Fruit fly (Drosophila melanogaster) whole organism, embryonic: Measurements from ENCODE around the gene CG14694.

Source experiments
- Ada2b ChIP-seq: fragments of 200-800 bp; sonication (Bioruptor generic); IDR thresholded peaks from 2 replicates; pipeline ENCODE4 v1.3.6; 2022; ENCODE audit warnings: missing biosample characterization, missing genetic modification characterization
- B-H2 ChIP-seq: fragments of 200-800 bp; sonication (Bioruptor generic); optimal IDR thresholded peaks from 2 replicates; lab custom pipeline; 2018; ENCODE audit warnings: missing biosample characterization, mild to moderate bottlenecking, missing genetic modification characterization
- CG10979 ChIP-seq: fragments of 200-800 bp; sonication (Bioruptor generic); optimal IDR thresholded peaks from 2 replicates; lab custom pipeline; 2018; ENCODE audit warnings: missing biosample characterization, mild to moderate bottlenecking, missing genetic modification characterization, moderate library complexity
- CG11456 ChIP-seq: fragments of 200-800 bp; sonication (Bioruptor generic); IDR thresholded peaks from 3 replicates; pipeline ENCODE4 v1.3.6; 2022; ENCODE audit warnings: missing biosample characterization, missing genetic modification characterization
- CG12391 ChIP-seq: fragments of 200-800 bp; sonication (Bioruptor generic); optimal IDR thresholded peaks from 3 replicates; lab custom pipeline; 2018; ENCODE audit warnings: missing biosample characterization, mild to moderate bottlenecking, missing genetic modification characterization, moderate library complexity
- CG13296 ChIP-seq: fragments of 200-800 bp; sonication (Bioruptor generic); optimal IDR thresholded peaks from 3 replicates; lab custom pipeline; 2018; ENCODE audit warnings: missing biosample characterization, mild to moderate bottlenecking, missing genetic modification characterization
- CG13775 ChIP-seq: fragments of 200-800 bp; sonication (Bioruptor generic); optimal IDR thresholded peaks from 3 replicates; lab custom pipeline; 2017; ENCODE audit warnings: missing biosample characterization, mild to moderate bottlenecking, missing genetic modification characterization
- CG14710 ChIP-seq: fragments of 200-800 bp; sonication (Bioruptor generic); optimal IDR thresholded peaks from 3 replicates; lab custom pipeline; 2019; ENCODE audit warnings: missing biosample characterization, mild to moderate bottlenecking, missing genetic modification characterization, moderate library complexity
- CG14965 ChIP-seq: fragments of 200-800 bp; sonication (Bioruptor generic); optimal IDR thresholded peaks from 2 replicates; lab custom pipeline; 2016; ENCODE audit warnings: missing biosample characterization, missing genetic modification characterization, borderline replicate concordance
- CG15011 ChIP-seq: fragments of 200-800 bp; sonication (Bioruptor generic); optimal IDR thresholded peaks from 3 replicates; lab custom pipeline; 2018; ENCODE audit warnings: missing biosample characterization, mild to moderate bottlenecking, missing genetic modification characterization
- CG16813 ChIP-seq: fragments of 200-800 bp; sonication (Bioruptor generic); IDR thresholded peaks from 3 replicates; pipeline ENCODE4 v1.3.6; 2022; ENCODE audit warnings: missing biosample characterization, missing genetic modification characterization; ENCODE audit not compliant: partially characterized antibody
- CG17612 ChIP-seq: fragments of 200-800 bp; sonication (Bioruptor generic); IDR thresholded peaks from 2 replicates; pipeline ENCODE4 v1.3.6; 2022; ENCODE audit warnings: missing biosample characterization, missing genetic modification characterization
- CG2712 ChIP-seq: fragments of 200-800 bp; optimal IDR thresholded peaks from 3 replicates; lab custom pipeline; 2019; ENCODE audit warnings: missing biosample characterization, mild to moderate bottlenecking, missing genetic modification characterization, moderate library complexity
- CG32532 ChIP-seq: fragments of 200-800 bp; sonication (Bioruptor generic); IDR thresholded peaks from 2 replicates; pipeline ENCODE4 v1.3.6; 2022; ENCODE audit warnings: missing biosample characterization, missing genetic modification characterization
- CG32772 ChIP-seq: fragments of 200-800 bp; sonication (Bioruptor generic); IDR thresholded peaks from 2 replicates; pipeline ENCODE4 v1.3.6; 2022; ENCODE audit warnings: missing biosample characterization, missing genetic modification characterization
- CG3281 ChIP-seq: fragments of 200-800 bp; sonication (Bioruptor generic); optimal IDR thresholded peaks from 3 replicates; lab custom pipeline; 2017; ENCODE audit warnings: missing biosample characterization, mild to moderate bottlenecking, missing genetic modification characterization
- CG3838 ChIP-seq: fragments of 200-800 bp; sonication (Bioruptor generic); optimal IDR thresholded peaks from 3 replicates; lab custom pipeline; 2016; ENCODE audit warnings: missing biosample characterization, missing genetic modification characterization
- CG6765 ChIP-seq: fragments of 200-800 bp; sonication (Bioruptor generic); optimal IDR thresholded peaks from 3 replicates; lab custom pipeline; 2017; ENCODE audit warnings: missing biosample characterization, mild to moderate bottlenecking, missing genetic modification characterization
- CG6791 ChIP-seq: fragments of 200-800 bp; sonication (Bioruptor generic); IDR thresholded peaks from 3 replicates; pipeline ENCODE4 v1.3.6; 2022; ENCODE audit warnings: missing biosample characterization, missing genetic modification characterization; ENCODE audit not compliant: partially characterized antibody
- CG7372 ChIP-seq: fragments of 200-800 bp; sonication (Bioruptor generic); IDR thresholded peaks from 2 replicates; pipeline ENCODE4 v1.3.6; 2022; ENCODE audit warnings: missing biosample characterization, missing genetic modification characterization
- D ChIP-seq, 2 experiments: fragments of 200-800 bp in 1 of 2; fragments of >200 bp in 1 of 2; sonication (Bioruptor generic) in 1 of 2; optimal IDR thresholded peaks; 2 replicates in 1 of 2; 3 replicates in 1 of 2; lab custom pipeline; 2017; ENCODE audit warnings: mild to moderate bottlenecking in 1 of 2, missing biosample characterization in 1 of 2, missing genetic modification characterization in 1 of 2, missing genetic modification reagents in 1 of 2
- Drgx ChIP-seq: fragments of 200-800 bp; sonication (Bioruptor generic); IDR thresholded peaks from 2 replicates; pipeline ENCODE4 v1.3.6; 2022; ENCODE audit warnings: missing biosample characterization, missing genetic modification characterization
- HHEX ChIP-seq: fragments of 200-800 bp; sonication (Bioruptor generic); optimal IDR thresholded peaks from 3 replicates; lab custom pipeline; 2017; ENCODE audit warnings: missing biosample characterization, mild to moderate bottlenecking, missing genetic modification characterization, missing genetic modification reagents
- HLH4C ChIP-seq: fragments of 200-800 bp; sonication (Bioruptor generic); IDR thresholded peaks from 3 replicates; pipeline ENCODE4 v1.3.6; 2022; ENCODE audit warnings: missing biosample characterization, missing genetic modification characterization; ENCODE audit not compliant: partially characterized antibody
- Hey ChIP-seq: fragments of 200-800 bp; sonication (Bioruptor generic); optimal IDR thresholded peaks from 3 replicates; lab custom pipeline; 2018; ENCODE audit warnings: missing biosample characterization, mild to moderate bottlenecking, missing genetic modification characterization
- NfI ChIP-seq: fragments of 200-800 bp; sonication (Bioruptor generic); optimal IDR thresholded peaks from 3 replicates; lab custom pipeline; 2018; ENCODE audit warnings: missing biosample characterization, mild to moderate bottlenecking, missing genetic modification characterization, moderate library complexity
- Oli ChIP-seq: fragments of 200-800 bp; sonication (Bioruptor generic); optimal IDR thresholded peaks from 2 replicates; lab custom pipeline; 2018; ENCODE audit warnings: missing biosample characterization, mild to moderate bottlenecking, missing genetic modification characterization, moderate library complexity
- PHDP ChIP-seq: fragments of 200-800 bp; sonication (Bioruptor generic); optimal IDR thresholded peaks from 3 replicates; lab custom pipeline; 2018; ENCODE audit warnings: missing biosample characterization, mild to moderate bottlenecking, missing genetic modification characterization, moderate library complexity
- Pdp1 ChIP-seq, 2 experiments: fragments of 200-800 bp; sonication (Bioruptor generic); optimal IDR thresholded peaks; 3 replicates each; lab custom pipeline; 2016; ENCODE audit warnings: missing biosample characterization in 2 of 2, missing genetic modification characterization in 2 of 2, mild to moderate bottlenecking in 1 of 2, moderate library complexity in 1 of 2
- Sin3A ChIP-seq: fragments of >200 bp; optimal IDR thresholded peaks from 2 replicates; lab custom pipeline; 2018
- Usf ChIP-seq: fragments of 200-800 bp; sonication (Bioruptor generic); optimal IDR thresholded peaks from 2 replicates; lab custom pipeline; 2017; ENCODE audit warnings: missing genotype, missing biosample characterization, missing genetic modification characterization
- ash1 ChIP-seq: fragments of 200-800 bp; sonication (Bioruptor generic); optimal IDR thresholded peaks from 2 replicates; lab custom pipeline; 2018; ENCODE audit warnings: missing biosample characterization, mild to moderate bottlenecking, missing genetic modification characterization
- bowl ChIP-seq: fragments of 200-800 bp; sonication (Bioruptor generic); IDR thresholded peaks from 2 replicates; pipeline ENCODE4 v1.3.6; 2022; ENCODE audit warnings: missing biosample characterization, missing genetic modification characterization
- btn ChIP-seq: fragments of 200-800 bp; sonication (Bioruptor generic); optimal IDR thresholded peaks from 2 replicates; lab custom pipeline; 2016; ENCODE audit warnings: missing biosample characterization, missing genetic modification characterization
- ci ChIP-seq: fragments of 200-800 bp; sonication (Bioruptor generic); IDR thresholded peaks from 3 replicates; pipeline ENCODE4 v1.3.6; 2022; ENCODE audit warnings: missing biosample characterization, missing genetic modification characterization
- crc ChIP-seq: fragments of 200-800 bp; sonication (Bioruptor generic); optimal IDR thresholded peaks from 2 replicates; lab custom pipeline; 2016; ENCODE audit warnings: missing biosample characterization, missing genetic modification characterization
- dmrt99B ChIP-seq: fragments of 200-800 bp; sonication (Bioruptor generic); optimal IDR thresholded peaks from 2 replicates; lab custom pipeline; 2018; ENCODE audit warnings: missing biosample characterization, mild to moderate bottlenecking, missing genetic modification characterization, moderate library complexity
- eyg ChIP-seq: fragments of 200-800 bp; sonication (Bioruptor generic); optimal IDR thresholded peaks from 3 replicates; lab custom pipeline; 2016; ENCODE audit warnings: missing biosample characterization, missing genetic modification characterization
- her ChIP-seq: fragments of 200-800 bp; sonication (Bioruptor generic); optimal IDR thresholded peaks from 2 replicates; lab custom pipeline; 2016; ENCODE audit warnings: missing biosample characterization, missing genetic modification characterization
- row ChIP-seq: fragments of 200-800 bp; sonication (Bioruptor generic); IDR thresholded peaks from 3 replicates; pipeline ENCODE4 v1.3.6; 2022; ENCODE audit warnings: missing biosample characterization, missing genetic modification characterization
- schlank ChIP-seq: fragments of 200-800 bp; sonication (Bioruptor generic); optimal IDR thresholded peaks from 2 replicates; lab custom pipeline; 2018; ENCODE audit warnings: missing biosample characterization, mild to moderate bottlenecking, missing genetic modification characterization
- sens-2 ChIP-seq: fragments of 200-800 bp; sonication (Bioruptor generic); IDR thresholded peaks from 2 replicates; pipeline ENCODE4 v1.3.6; 2022; ENCODE audit warnings: missing biosample characterization, missing genetic modification characterization
- seq ChIP-seq: fragments of 200-800 bp; sonication (Bioruptor generic); IDR thresholded peaks from 2 replicates; pipeline ENCODE4 v1.3.6; 2022; ENCODE audit warnings: missing biosample characterization, missing genetic modification characterization
- sim ChIP-seq: fragments of 200-800 bp; sonication (Bioruptor generic); IDR thresholded peaks from 2 replicates; pipeline ENCODE4 v1.3.6; 2022; ENCODE audit warnings: missing biosample characterization, missing genetic modification characterization
- sqz ChIP-seq: fragments of 200-800 bp; sonication (Bioruptor generic); optimal IDR thresholded peaks from 3 replicates; lab custom pipeline; 2018; ENCODE audit warnings: missing biosample characterization, mild to moderate bottlenecking, missing genetic modification characterization
- stwl ChIP-seq: fragments of 200-800 bp; sonication (Bioruptor generic); optimal IDR thresholded peaks from 3 replicates; lab custom pipeline; 2018; ENCODE audit warnings: missing biosample characterization, mild to moderate bottlenecking, missing genetic modification characterization, moderate library complexity
- tap ChIP-seq: fragments of 200-800 bp; optimal IDR thresholded peaks from 3 replicates; lab custom pipeline; 2019; ENCODE audit warnings: missing biosample characterization, mild to moderate bottlenecking, missing genetic modification characterization, moderate library complexity
- trh ChIP-seq: fragments of 200-800 bp; sonication (Bioruptor generic); optimal IDR thresholded peaks from 2 replicates; lab custom pipeline; 2016; ENCODE audit warnings: missing biosample characterization, missing genetic modification characterization
- tup ChIP-seq: fragments of 200-800 bp; sonication (Bioruptor generic); optimal IDR thresholded peaks from 2 replicates; lab custom pipeline; 2016; ENCODE audit warnings: missing biosample characterization, mild to moderate bottlenecking, missing genetic modification characterization, moderate library complexity
- yki ChIP-seq: fragments of >200 bp; optimal IDR thresholded peaks from 3 replicates; lab custom pipeline; 2018

Gene CG14694

dm6 chr3R:10862773-10863445 lies 3.3 kb upstream of the CG14694 start, which contains the start of gene CG6574 (continued):
- TF ChIP-seq Sin3A (lab: Kevin White, UChicago) (no peak), CG11456 (GFP tag; lab: Robert Waterston, UW) (no peak), CG12391 (peak; percentile 11), crc (GFP tag; lab: Kevin White, UChicago) (no peak), dmrt99B (no peak), CG14965 (no peak), sim (GFP tag; lab: Robert Waterston, UW) (no peak), tup (no peak), sqz (GFP tag; lab: Kevin White, UChicago) (no peak), seq (GFP tag; lab: Robert Waterston, UW) (no peak), HLH4C (GFP tag; lab: Robert Waterston, UW) (0 out of 3 replicates have a peak, but pooled peaks have one; percentile 2), NfI (GFP tag; lab: Kevin White, UChicago) (no peak), ash1 (no peak), CG3281 (GFP tag; lab: Kevin White, UChicago) (peak; percentile 12), stwl (tag; lab: Kevin White, UChicago) (peak; percentile 11), ci (peak; percentile 40; the same call in 1 of the 3 replicates), tap (tag; lab: Kevin White, UChicago) (no peak), CG7372 (no peak), row (GFP tag; lab: Robert Waterston, UW) (no peak), CG16813 (GFP tag; lab: Robert Waterston, UW) (no peak), CG32772 (GFP tag; lab: Robert Waterston, UW) (no peak), CG3838 (peak; percentile 17), CG6791 (GFP tag; lab: Robert Waterston, UW) (no peak), yki (lab: Kevin White, UChicago) (no peak), CG15011 (GFP tag; lab: Kevin White, UChicago) (no peak), HHEX (peak; percentile 15), B-H2 (GFP tag; lab: Kevin White, UChicago) (no peak), CG10979 (tag; lab: Kevin White, UChicago) (peak; percentile 29), schlank (tag; lab: Kevin White, UChicago) (no peak), CG6765 (GFP tag; lab: Kevin White, UChicago) (no peak), eyg (GFP tag; lab: Kevin White, UChicago) (no peak), Usf (GFP tag; lab: Kevin White, UChicago) (no peak), PHDP (tag; lab: Kevin White, UChicago) (no peak), CG17612 (GFP tag; lab: Robert Waterston, UW) (no peak), CG2712 (tag; lab: Kevin White, UChicago) (peak; percentile 6), Drgx (GFP tag; lab: Robert Waterston, UW) (peak; percentile 44; the same call in 1 of the 2 replicates), trh (no peak), CG32532 (GFP tag; lab: Robert Waterston, UW) (no peak; the same call in 1 of the 2 replicates), her (GFP tag; lab: Kevin White, UChicago) (no peak), Oli (no peak), CG13296 (peak; percentile 11), bowl (GFP tag; lab: Robert Waterston, UW) (no peak), Hey (tag; lab: Kevin White, UChicago) (no peak), CG13775 (GFP tag; lab: Kevin White, UChicago) (no peak), Ada2b (no peak), D (optimal IDR thresholded peaks at IDR 0.05; lab: Kevin White, UChicago) (no peak), D (GFP tag; optimal IDR thresholded peaks at IDR 0.05; lab: Kevin White, UChicago) (no peak), sens-2 (GFP tag; lab: Robert Waterston, UW) (no peak), CG14710 (peak; percentile 15), btn (GFP tag; lab: Kevin White, UChicago) (no peak), Pdp1 (GFP tag; optimal IDR thresholded peaks at IDR 0.05; lab: Kevin White, UChicago) (peak in 1 of 2 experiments; percentile 96)
